Worm (Caenorhabditis elegans): ENCODE data around the gene K07E3.2.

K07E3.2 gene

DNA sequence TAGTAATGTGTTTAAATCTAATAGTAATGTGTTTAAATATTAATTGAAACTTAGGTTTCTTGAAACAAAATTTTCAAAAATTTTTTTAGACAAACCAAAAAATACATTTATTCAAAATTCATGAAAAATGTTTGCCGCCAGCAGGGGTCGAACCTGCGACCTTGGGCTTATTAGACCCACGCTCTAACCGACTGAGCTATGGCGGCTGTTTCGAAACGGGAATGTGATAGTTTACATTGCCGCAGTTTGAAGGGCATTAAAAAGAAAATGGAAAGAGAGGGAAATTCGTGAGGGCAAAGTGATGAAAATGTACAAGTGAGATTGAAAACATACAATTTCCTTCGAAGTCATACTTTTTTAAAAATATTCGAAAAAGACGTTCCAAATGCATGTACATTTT is 52.4 kb downstream of the K07E3.2 start (continued):
- no peak for TF ChIP-seq dpl-1 (GFP tag; optimal IDR thresholded peaks at IDR 0.05)
- TF ChIP-seq madf-8 (GFP tag; conservative IDR thresholded peaks at IDR 0.05), result no peak
- no peak for TF ChIP-seq lin-40 (tag; optimal IDR thresholded peaks at IDR 0.05)
- peak; percentile 86 for TF ChIP-seq B0261.1 (tag; optimal IDR thresholded peaks at IDR 0.05)
- TF ChIP-seq ztf-28 (GFP tag; IDR thresholded peaks at IDR 0.05), result no peak
- TF ChIP-seq die-1 (tag; optimal IDR thresholded peaks at IDR 0.05), result peak; percentile 69
- TF ChIP-seq F23B12.7 (tag; optimal IDR thresholded peaks at IDR 0.05; ENCODE audit: insufficient read depth), result no peak
- no peak for TF ChIP-seq aptf-3 (GFP tag; IDR thresholded peaks at IDR 0.05)
- TF ChIP-seq ztf-22 (GFP tag; optimal IDR thresholded peaks at IDR 0.05), result no peak
- no peak for TF ChIP-seq snpc-1.3 (tag; optimal IDR thresholded peaks at IDR 0.05; ENCODE audit: insufficient read depth)
- no peak for TF ChIP-seq unc-62 (GFP tag; optimal IDR thresholded peaks at IDR 0.05)
- 0 out of 2 replicates have a peak, but pooled peaks have one; percentile 30 for TF ChIP-seq ztf-25 (GFP tag; IDR thresholded peaks at IDR 0.05)
- TF ChIP-seq lin-54 (GFP tag; optimal IDR thresholded peaks at IDR 0.05), result peak; percentile 23
- no peak for TF ChIP-seq ztf-18 (tag; optimal IDR thresholded peaks at IDR 0.05)
- no peak for TF ChIP-seq F49E8.2 (tag; optimal IDR thresholded peaks at IDR 0.05; ENCODE audit: insufficient read depth)
- TF ChIP-seq ceh-79 (tag; optimal IDR thresholded peaks at IDR 0.05), result no peak
- TF ChIP-seq F52B5.7 (tag; optimal IDR thresholded peaks at IDR 0.05), result no peak
- TF ChIP-seq lir-1 (GFP tag; conservative IDR thresholded peaks at IDR 0.05), result 0 out of 2 replicates have a peak, but pooled peaks have one; percentile 6
- TF ChIP-seq mel-28 (tag; optimal IDR thresholded peaks at IDR 0.05; ENCODE audit: borderline replicate concordance), result no peak
- TF ChIP-seq K11D2.4 (GFP tag; IDR thresholded peaks at IDR 0.05), result no peak
- no peak for TF ChIP-seq ceh-91 (GFP tag; IDR thresholded peaks at IDR 0.05)
- TF ChIP-seq F57C9.4 (tag; optimal IDR thresholded peaks at IDR 0.05), result no peak
- TF ChIP-seq ZK185.1 (tag; optimal IDR thresholded peaks at IDR 0.05; ENCODE audit: poor library complexity, severe bottlenecking), result peak; percentile 70
- TF ChIP-seq mcd-1 (GFP tag; IDR thresholded peaks at IDR 0.05), result peak; percentile 23; the same call in 1 of the 2 replicates
- TF ChIP-seq pbrm-1 (GFP tag; IDR thresholded peaks at IDR 0.05), result peak; percentile 85
- TF ChIP-seq nhr-27 (tag; optimal IDR thresholded peaks at IDR 0.05), result no peak
- TF ChIP-seq D2030.7 (GFP tag; IDR thresholded peaks at IDR 0.05), result peak; percentile 80
- no peak for TF ChIP-seq madf-6 (GFP tag; IDR thresholded peaks at IDR 0.05)
- TF ChIP-seq akir-1 (GFP tag; optimal IDR thresholded peaks at IDR 0.05), result no peak
- no peak for TF ChIP-seq K12H6.12 (tag; optimal IDR thresholded peaks at IDR 0.05)
- no peak for TF ChIP-seq nhr-120 (GFP tag; IDR thresholded peaks at IDR 0.05)
- TF ChIP-seq nfyb-1 (GFP tag; IDR thresholded peaks at IDR 0.05), result no peak
- TF ChIP-seq mes-4 (tag; optimal IDR thresholded peaks at IDR 0.05), result no peak
- 0 out of 2 replicates have a peak, but pooled peaks have one; percentile 51 for TF ChIP-seq hmg-20 (GFP tag; IDR thresholded peaks at IDR 0.05)
- TF ChIP-seq egrh-3 (GFP tag; IDR thresholded peaks at IDR 0.05), result no peak
- no peak for TF ChIP-seq hsf-1 (GFP tag; IDR thresholded peaks at IDR 0.05)
- no peak for TF ChIP-seq efl-1 (GFP tag; optimal IDR thresholded peaks at IDR 0.05)
- TF ChIP-seq snpc-3.4 (tag; optimal IDR thresholded peaks at IDR 0.05), result peak; percentile 78
- no peak for TF ChIP-seq dpff-1 (tag; optimal IDR thresholded peaks at IDR 0.05)
- no peak for TF ChIP-seq F39B2.1 (GFP tag; IDR thresholded peaks at IDR 0.05)
- TF ChIP-seq Y79H2A.3 (GFP tag; conservative IDR thresholded peaks at IDR 0.05), result no peak
- no peak for TF ChIP-seq let-607 (tag; optimal IDR thresholded peaks at IDR 0.05)
- TF ChIP-seq hrde-1 (tag; optimal IDR thresholded peaks at IDR 0.05; ENCODE audit: borderline replicate concordance), result no peak
- TF ChIP-seq madf-10 (tag; optimal IDR thresholded peaks at IDR 0.05), result no peak
- TF ChIP-seq F22D6.2 (tag; optimal IDR thresholded peaks at IDR 0.05), result no peak
- TF ChIP-seq ceh-58 (GFP tag; IDR thresholded peaks at IDR 0.05), result no peak
- TF ChIP-seq nhr-179 (tag; optimal IDR thresholded peaks at IDR 0.05), result no peak
- no peak for TF ChIP-seq somi-1 (GFP tag; optimal IDR thresholded peaks at IDR 0.05)
